Worm (Caenorhabditis elegans) whole organism, early embryonic: Measurements from ENCODE around the gene crh-1.

Experiments used
- ama-1 ChIP-seq: fragments of 150-350 bp; optimal IDR thresholded peaks from 2 replicates; lab custom pipeline; 2014
- ceh-36 ChIP-seq: sonication (generic microtip); optimal IDR thresholded peaks from 2 replicates; lab custom pipeline; 2016; ENCODE audit warnings: missing genetic modification characterization, inconsistent platforms, missing compliant biosample characterization
- flt-1 ChIP-seq: fragments of 200-800 bp; sonication (Bioruptor generic); IDR thresholded peaks from 2 replicates; pipeline ENCODE4 v1.3.6; 2022; ENCODE audit warnings: missing genetic modification characterization, missing compliant biosample characterization
- hmg-4 ChIP-seq: fragments of 200-800 bp; sonication (Bioruptor generic); optimal IDR thresholded peaks from 2 replicates; lab custom pipeline; 2018; ENCODE audit warnings: mild to moderate bottlenecking, missing genetic modification characterization, missing compliant biosample characterization
- hnd-1 ChIP-seq: sonication (generic microtip); optimal IDR thresholded peaks from 2 replicates; lab custom pipeline; 2016; ENCODE audit warnings: missing genetic modification characterization, missing compliant biosample characterization
- scrt-1 ChIP-seq: fragments of 200-800 bp; sonication (Bioruptor generic); IDR thresholded peaks from 2 replicates; pipeline ENCODE4 v1.3.6; 2022; ENCODE audit warnings: missing genetic modification characterization, missing compliant biosample characterization
- tbx-11 ChIP-seq: fragments of 200-800 bp; sonication (Bioruptor generic); IDR thresholded peaks from 2 replicates; pipeline ENCODE4 v1.3.6; 2022; ENCODE audit warnings: missing genetic modification characterization, missing compliant biosample characterization
- tra-4 ChIP-seq: sonication (generic microtip); optimal IDR thresholded peaks from 2 replicates; lab custom pipeline; 2017; ENCODE audit warnings: missing genetic modification characterization, missing compliant biosample characterization

DNA sequence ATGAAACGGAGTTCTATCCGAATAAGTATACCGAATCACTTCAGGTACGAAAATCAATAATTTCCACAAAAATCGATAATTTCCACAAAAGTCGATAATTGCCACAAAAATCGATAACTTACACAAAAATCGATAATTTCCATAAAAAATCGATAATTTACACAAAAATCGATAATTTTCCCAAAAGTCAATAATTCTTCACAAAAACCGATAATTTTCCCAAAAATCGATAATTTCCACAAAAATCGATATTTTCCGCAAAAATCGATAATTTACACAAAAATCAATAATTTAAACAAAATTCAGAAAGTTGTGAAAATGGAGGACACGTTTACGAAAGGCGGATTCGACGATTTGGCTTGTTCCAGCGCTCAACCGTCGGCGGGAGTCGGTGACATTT lies 42.7 kb upstream of the crh-1 start:
- TF ChIP-seq flt-1 (no peak), ceh-36 (tag; lab: Kevin White, UChicago) (no peak), hmg-4 (GFP tag; lab: Kevin White, UChicago) (no peak), scrt-1 (GFP tag; lab: Robert Waterston, UW) (no peak), tbx-11 (GFP tag; lab: Robert Waterston, UW) (no peak), hnd-1 (tag; lab: Kevin White, UChicago) (no peak), ama-1 (no peak), tra-4 (tag; lab: Kevin White, UChicago) (no peak)
